Fruit fly (Drosophila melanogaster): ENCODE results near the gene Spt7.

The Spt7 gene

DNA sequence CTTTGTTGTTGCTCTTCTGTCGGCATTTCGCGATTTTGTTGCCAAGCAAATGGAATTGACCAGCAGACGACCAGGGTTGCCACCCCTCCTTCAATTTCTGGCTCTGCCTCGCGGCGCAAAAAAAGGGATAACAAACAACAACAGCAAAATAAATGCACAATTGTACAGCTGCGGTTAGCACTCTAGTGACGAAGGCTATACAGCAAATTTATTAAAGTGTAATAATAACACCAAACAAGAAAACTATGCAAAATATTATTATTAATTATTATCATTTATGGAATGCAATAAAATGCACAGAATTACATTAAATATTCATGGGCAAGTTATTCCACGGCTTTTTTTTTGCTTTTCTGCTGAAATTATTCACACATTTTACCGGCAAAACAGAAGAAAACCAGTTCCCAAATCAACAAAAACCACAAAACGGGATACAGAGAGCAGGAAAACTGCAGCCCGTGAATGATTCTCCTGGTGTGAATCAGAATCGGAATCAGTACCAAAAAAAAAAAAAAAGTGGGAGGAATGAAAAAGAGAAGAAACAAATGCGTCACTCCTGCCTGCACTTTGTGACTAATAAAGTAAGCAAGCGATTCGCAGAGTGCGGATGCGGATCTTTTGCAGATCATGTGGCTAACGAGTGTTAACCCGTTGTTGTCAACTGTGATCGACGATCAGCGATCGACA is 29.1 kb downstream of the Spt7 start (continued):
- peak; percentile 52 for TF ChIP-seq cyc (GFP tag; optimal IDR thresholded peaks at IDR 0.05)
- TF ChIP-seq Smox (GFP tag; optimal IDR thresholded peaks at IDR 0.05) = peak; percentile 72
- peak; percentile 5 for TF ChIP-seq CG6276 (GFP tag; optimal IDR thresholded peaks at IDR 0.05)
- TF ChIP-seq CG6163 (GFP tag; IDR thresholded peaks at IDR 0.05) = peak; percentile 58
- TF ChIP-seq fd59A (GFP tag; optimal IDR thresholded peaks at IDR 0.05) = peak; percentile 7
- peak; percentile 66 for TF ChIP-seq CG6792 (GFP tag; optimal IDR thresholded peaks at IDR 0.05)
- peak; percentile 69 for TF ChIP-seq CG8632 (GFP tag; optimal IDR thresholded peaks at IDR 0.05)
- peak; percentile 61 for TF ChIP-seq CG3919 (GFP tag; optimal IDR thresholded peaks at IDR 0.05)
- TF ChIP-seq Eip75B (GFP tag; optimal IDR thresholded peaks at IDR 0.05) = peak; percentile 12
- TF ChIP-seq Sox15 (GFP tag; optimal IDR thresholded peaks at IDR 0.05) = no peak

DNA sequence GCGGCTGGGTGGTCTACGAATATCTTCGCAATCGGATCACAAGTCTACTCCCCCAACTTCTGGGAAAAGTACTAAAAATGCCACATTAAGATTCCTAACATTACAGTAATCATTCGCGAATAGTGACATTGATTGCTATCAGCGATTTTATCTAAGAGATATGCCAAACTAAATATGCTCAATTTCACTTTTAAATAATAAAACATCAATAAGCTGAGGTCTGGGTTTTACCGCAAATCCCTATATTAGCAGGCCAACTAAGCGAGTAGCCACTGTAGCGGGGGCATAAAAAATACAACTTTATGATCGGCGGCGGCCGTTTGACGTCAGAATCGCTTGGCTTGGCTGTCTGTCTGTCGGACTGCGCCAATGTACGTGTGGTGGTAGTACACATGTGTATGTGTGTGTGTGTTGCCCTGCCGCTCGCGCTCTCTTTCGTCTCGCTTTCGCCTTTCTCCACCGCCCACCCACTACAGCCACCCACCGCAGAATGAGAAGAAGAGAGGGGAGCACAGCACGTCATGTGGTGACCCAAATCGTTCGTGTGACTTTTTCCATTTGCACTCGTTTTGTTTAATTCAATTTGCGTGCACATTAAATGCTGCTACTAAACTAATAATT is 30.1 kb downstream of the Spt7 start:
- TF ChIP-seq CG9139 (GFP tag; optimal IDR thresholded peaks at IDR 0.05) (peak; percentile 6), CG10669 (GFP tag; optimal IDR thresholded peaks at IDR 0.05) (peak; percentile 77), Blimp-1 (GFP tag; optimal IDR thresholded peaks at IDR 0.05) (peak; percentile 75), CG6808 (GFP tag; optimal IDR thresholded peaks at IDR 0.05) (peak; percentile 72), Eip75B (GFP tag; optimal IDR thresholded peaks at IDR 0.05) (peak; percentile 91), CG11294 (GFP tag; IDR thresholded peaks at IDR 0.05) (peak; percentile 89), dac (GFP tag; optimal IDR thresholded peaks at IDR 0.05) (peak; percentile 87), CG7368 (GFP tag; optimal IDR thresholded peaks at IDR 0.05) (peak; percentile 79), CG8119 (GFP tag; IDR thresholded peaks at IDR 0.05) (peak; percentile 92), CG34406 (GFP tag; optimal IDR thresholded peaks at IDR 0.05) (peak; percentile 85), Hr38 (GFP tag; optimal IDR thresholded peaks at IDR 0.05) (peak; percentile 58), esn (GFP tag; optimal IDR thresholded peaks at IDR 0.05) (peak; percentile 94), Hr39 (GFP tag; optimal IDR thresholded peaks at IDR 0.05) (peak; percentile 97), Sox15 (GFP tag; optimal IDR thresholded peaks at IDR 0.05) (peak; percentile 85), Met (GFP tag; optimal IDR thresholded peaks at IDR 0.05) (peak; percentile 95), Eip78C (GFP tag) (peak; percentile 97), acj6 (GFP tag; optimal IDR thresholded peaks at IDR 0.05) (peak; percentile 91), fkh (GFP tag; optimal IDR thresholded peaks at IDR 0.05) (peak; percentile 71), CG6792 (GFP tag; optimal IDR thresholded peaks at IDR 0.05) (peak; percentile 88), net (GFP tag; optimal IDR thresholded peaks at IDR 0.05) (peak; percentile 86), Smox (GFP tag; optimal IDR thresholded peaks at IDR 0.05) (peak; percentile 93), pdm3 (GFP tag; optimal IDR thresholded peaks at IDR 0.05) (peak; percentile 96), Sox14 (GFP tag; optimal IDR thresholded peaks at IDR 0.05) (peak; percentile 94), fd85E (GFP tag; optimal IDR thresholded peaks at IDR 0.05) (peak; percentile 53), CG3032 (tag; optimal IDR thresholded peaks at IDR 0.05) (peak; percentile 78), CG1621 (tag; optimal IDR thresholded peaks at IDR 0.05) (peak; percentile 77), Ets21C (GFP tag; optimal IDR thresholded peaks at IDR 0.05) (peak; percentile 95), dsx (GFP tag; optimal IDR thresholded peaks at IDR 0.05; ENCODE audit: poor library complexity, severe bottlenecking) (peak; percentile 75), Ets96B (tag; optimal IDR thresholded peaks at IDR 0.05) (peak; percentile 75), CG10631 (GFP tag; optimal IDR thresholded peaks at IDR 0.05) (peak; percentile 88), Gug (GFP tag; IDR thresholded peaks at IDR 0.05) (peak; percentile 89), CG3919 (GFP tag; optimal IDR thresholded peaks at IDR 0.05) (peak; percentile 85), spab (GFP tag; optimal IDR thresholded peaks at IDR 0.05) (peak; percentile 47), Hr4 (GFP tag; optimal IDR thresholded peaks at IDR 0.05) (peak; percentile 95), Sox102F (GFP tag; optimal IDR thresholded peaks at IDR 0.05) (peak; percentile 93), ss (GFP tag; optimal IDR thresholded peaks at IDR 0.05) (peak; percentile 54 to 80), CG6854 (GFP tag; optimal IDR thresholded peaks at IDR 0.05) (peak; percentile 65), fd59A (GFP tag; optimal IDR thresholded peaks at IDR 0.05) (peak; percentile 76), CG11762 (GFP tag; optimal IDR thresholded peaks at IDR 0.05; ENCODE audit: insufficient read depth) (peak; percentile 80), salr (GFP tag; optimal IDR thresholded peaks at IDR 0.05) (peak; percentile 79 to 80), svp (GFP tag) (peak; percentile 97), CG16779 (tag; optimal IDR thresholded peaks at IDR 0.05) (peak; percentile 64), topi (GFP tag; optimal IDR thresholded peaks at IDR 0.05) (peak; percentile 92)
